Fruit fly (Drosophila melanogaster) whole organism: ENCODE measurements around the gene CG34015.

Source experiments
- CG8478 ChIP-seq: fragments of >200 bp; optimal IDR thresholded peaks from 2 replicates; lab custom pipeline; 2018; ENCODE audit warnings: inconsistent platforms
- Dll ChIP-seq: fragments of >200 bp; optimal IDR thresholded peaks from 2 replicates; lab custom pipeline; 2017
- EcR ChIP-seq, 2 experiments: fragments of >200 bp; optimal IDR thresholded peaks; 2 replicates each; lab custom pipeline; 2017; ENCODE audit warnings: missing biosample characterization in 2 of 2, missing genetic modification characterization in 2 of 2, missing genetic modification reagents in 2 of 2
- pan ChIP-seq: fragments of >200 bp; optimal IDR thresholded peaks from 2 replicates; lab custom pipeline; 2017
- psq ChIP-seq: fragments of >200 bp; optimal IDR thresholded peaks from 2 replicates; lab custom pipeline; 2017
- usp ChIP-seq: fragments of >200 bp; optimal IDR thresholded peaks from 2 replicates; lab custom pipeline; 2017; ENCODE audit warnings: missing biosample characterization, missing genetic modification characterization, mixed read lengths

Gene CG34015

DNA sequence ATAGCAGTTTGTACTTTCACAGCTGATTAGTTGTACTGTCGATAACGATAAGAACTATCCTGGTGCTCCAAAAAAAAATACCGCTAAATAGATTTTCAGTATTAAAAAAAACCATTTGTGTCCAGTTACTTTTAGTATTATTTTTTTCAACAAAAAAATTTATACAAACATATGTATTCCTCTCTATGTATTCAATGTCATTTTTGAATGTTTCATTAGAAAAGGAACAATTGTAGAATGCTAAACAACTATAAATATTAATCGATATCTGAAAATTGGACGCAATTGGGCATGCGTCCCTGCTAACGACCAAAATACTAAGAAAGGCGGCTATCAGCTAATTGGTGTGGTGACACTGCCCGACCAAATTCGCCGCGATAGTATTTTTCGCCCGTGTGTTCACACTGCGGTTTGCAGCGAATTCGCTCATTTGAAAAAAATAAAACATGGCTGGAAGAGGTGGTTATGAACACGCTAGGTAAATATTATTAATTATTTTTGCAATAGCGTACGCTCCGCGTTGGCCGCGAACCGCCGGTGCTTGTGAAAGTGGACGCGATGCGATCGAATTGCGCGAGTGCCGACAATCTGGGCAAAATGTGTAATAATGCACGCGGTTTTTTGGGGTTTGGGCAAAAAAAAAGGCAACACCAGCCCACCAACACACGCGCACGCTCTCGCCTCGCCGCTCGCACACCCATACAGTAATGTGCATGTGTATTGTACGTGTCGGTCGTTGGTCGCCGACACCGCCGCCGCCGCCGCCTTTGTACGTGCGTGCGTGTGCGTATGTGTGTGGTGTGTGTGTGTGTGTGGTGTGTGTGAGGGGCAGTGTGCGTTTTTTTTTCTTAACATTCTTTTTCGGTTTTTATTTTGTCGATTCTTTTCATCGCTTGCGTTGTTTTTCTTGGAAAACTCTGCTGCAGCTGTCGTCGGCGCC is at the start of gene CG34015, which contains the start of gene eIF4H1:
Gene CG34015 (minus strand): TSS at position 51 of the 940 bp plus-strand sequence.
Gene eIF4H1 (plus strand): TSS at position 414 of the 940 bp plus-strand sequence.
- TF ChIP-seq Dll (lab: Kevin White, UChicago), result no peak
- peak; percentile 40 for TF ChIP-seq CG8478 (lab: Kevin White, UChicago)

DNA sequence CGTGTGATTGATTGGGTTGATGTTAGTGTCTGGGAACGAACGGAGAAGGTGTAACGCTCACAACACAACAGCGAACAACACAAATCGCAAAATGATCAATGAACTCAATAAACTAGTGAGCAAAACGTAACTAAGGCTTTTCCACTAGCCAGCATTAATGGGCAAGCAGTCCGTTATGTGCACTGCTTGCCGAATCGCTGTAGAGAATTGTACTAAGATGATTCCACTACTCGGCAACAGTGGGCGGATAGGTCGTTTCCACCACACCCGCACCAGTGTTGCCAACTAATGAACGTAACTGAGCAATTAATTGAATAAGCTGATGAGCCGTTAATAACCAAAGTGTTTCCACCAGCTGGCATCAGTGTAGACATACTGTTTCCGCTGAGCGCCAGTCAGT is 36.4 kb upstream of the CG34015 start:
- TF ChIP-seq Dll (lab: Kevin White, UChicago), result no peak
- TF ChIP-seq usp (GFP tag; lab: Kevin White, UChicago), result no peak
- no peak for TF ChIP-seq EcR (GFP tag; optimal IDR thresholded peaks at IDR 0.05; lab: Kevin White, UChicago)
- TF ChIP-seq CG8478 (lab: Kevin White, UChicago), result no peak

DNA sequence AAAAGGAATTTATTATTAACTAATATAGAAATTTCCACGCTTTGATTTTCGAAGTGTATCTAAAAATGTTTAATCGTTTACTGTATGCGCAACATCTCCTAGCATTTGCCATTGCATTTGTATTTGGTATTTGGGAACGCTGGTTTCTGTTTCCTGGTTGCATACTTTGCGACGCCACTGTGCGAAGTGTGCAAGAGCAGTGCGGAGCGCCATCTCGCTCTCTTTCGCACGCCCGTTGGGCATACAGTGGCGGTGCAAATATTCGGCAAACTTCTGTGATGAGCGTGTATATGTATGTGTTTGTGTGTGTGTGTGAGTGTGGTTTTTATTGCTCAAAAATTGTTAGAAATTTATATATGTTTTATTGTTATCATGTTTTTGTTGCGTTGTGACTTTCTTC is 10.4 kb upstream of the CG34015 start:
- TF ChIP-seq psq (lab: Kevin White, UChicago), result no peak
- TF ChIP-seq usp (GFP tag; lab: Kevin White, UChicago), result no peak
- no peak for TF ChIP-seq EcR (GFP tag; optimal IDR thresholded peaks at IDR 0.05; lab: Kevin White, UChicago)
- no peak for TF ChIP-seq CG8478 (lab: Kevin White, UChicago)
- no peak for TF ChIP-seq Dll (lab: Kevin White, UChicago)
- TF ChIP-seq pan (lab: Kevin White, UChicago), result no peak

DNA sequence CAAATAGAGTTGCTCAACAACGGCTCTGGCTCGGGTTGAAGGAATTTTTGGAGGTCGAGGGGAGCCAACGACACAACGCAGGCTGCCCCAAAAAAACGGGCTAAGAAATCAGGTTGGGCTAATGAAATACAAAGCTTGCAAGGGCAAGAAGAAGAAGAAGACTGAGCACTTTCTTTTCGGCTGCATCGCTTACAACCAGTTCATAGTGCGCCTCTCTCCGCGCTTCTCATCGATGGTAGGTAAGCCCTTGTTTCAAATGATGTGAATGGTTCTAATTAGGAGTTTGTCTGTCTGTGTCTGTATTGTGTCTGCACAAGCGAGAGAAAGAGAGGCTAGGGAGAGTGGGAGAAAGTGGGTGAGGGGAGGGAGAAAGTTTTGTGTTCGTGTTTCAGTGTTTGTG is 8.5 kb upstream of the CG34015 start:
- TF ChIP-seq psq (lab: Kevin White, UChicago), result no peak
- TF ChIP-seq EcR (GFP tag; optimal IDR thresholded peaks at IDR 0.05; lab: Kevin White, UChicago), result no peak
- no peak for TF ChIP-seq Dll (lab: Kevin White, UChicago)
- no peak for TF ChIP-seq pan (lab: Kevin White, UChicago)
- TF ChIP-seq CG8478 (lab: Kevin White, UChicago), result no peak
- TF ChIP-seq usp (GFP tag; lab: Kevin White, UChicago), result no peak

DNA sequence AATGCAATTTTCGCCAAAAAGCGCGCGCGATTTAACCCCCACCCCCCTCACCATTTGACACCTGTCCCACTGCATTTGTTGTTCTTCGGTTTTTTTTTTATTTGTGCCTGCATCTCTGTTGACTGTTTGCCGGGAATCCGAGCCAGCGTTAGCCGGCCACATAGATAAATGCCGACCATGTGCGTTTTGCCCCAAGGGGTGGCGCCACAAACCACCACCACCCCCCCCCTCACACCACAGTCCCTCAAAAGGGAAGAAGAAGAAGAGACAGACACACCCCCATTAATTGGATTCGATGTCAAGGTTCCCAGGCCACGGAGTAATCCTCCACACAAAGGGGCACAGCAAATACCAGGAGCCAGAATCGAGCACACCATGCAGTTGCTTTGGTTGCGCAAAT is 1.2 kb upstream of the CG34015 start:
- no peak for TF ChIP-seq EcR (GFP tag; optimal IDR thresholded peaks at IDR 0.05; lab: Kevin White, UChicago)
- no peak for TF ChIP-seq pan (lab: Kevin White, UChicago)
- no peak for TF ChIP-seq Dll (lab: Kevin White, UChicago)
- TF ChIP-seq CG8478 (lab: Kevin White, UChicago), result no peak
- no peak for TF ChIP-seq psq (lab: Kevin White, UChicago)
- no peak for TF ChIP-seq usp (GFP tag; lab: Kevin White, UChicago)

DNA sequence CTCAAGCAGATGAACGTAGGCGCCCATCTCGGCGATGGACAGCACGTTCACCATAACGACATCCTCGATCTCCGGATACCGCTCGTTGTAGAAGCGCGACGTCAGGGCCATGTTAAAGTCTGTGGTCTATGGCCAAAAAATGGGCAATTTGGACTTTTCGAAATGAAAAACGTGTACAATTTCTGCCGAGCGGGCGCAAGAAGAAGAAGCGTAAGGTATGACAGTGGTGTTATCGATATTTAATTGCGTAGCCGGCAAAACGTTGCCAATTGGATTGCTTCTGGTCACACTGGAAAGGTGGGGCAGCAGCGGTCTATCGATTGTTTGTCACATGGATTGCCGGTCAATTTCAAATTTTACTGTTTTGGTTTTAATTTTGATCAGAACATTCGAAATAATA is 1.3 kb downstream of the CG34015 start, which contains the start of gene eIF2alpha:
Gene eIF2alpha (minus strand): TSS at position 225 of the 400 bp plus-strand sequence.
- TF ChIP-seq EcR (GFP tag; optimal IDR thresholded peaks at IDR 0.05; lab: Kevin White, UChicago) (no peak), pan (lab: Kevin White, UChicago) (no peak), CG8478 (lab: Kevin White, UChicago) (no peak), usp (GFP tag; lab: Kevin White, UChicago) (no peak)

DNA sequence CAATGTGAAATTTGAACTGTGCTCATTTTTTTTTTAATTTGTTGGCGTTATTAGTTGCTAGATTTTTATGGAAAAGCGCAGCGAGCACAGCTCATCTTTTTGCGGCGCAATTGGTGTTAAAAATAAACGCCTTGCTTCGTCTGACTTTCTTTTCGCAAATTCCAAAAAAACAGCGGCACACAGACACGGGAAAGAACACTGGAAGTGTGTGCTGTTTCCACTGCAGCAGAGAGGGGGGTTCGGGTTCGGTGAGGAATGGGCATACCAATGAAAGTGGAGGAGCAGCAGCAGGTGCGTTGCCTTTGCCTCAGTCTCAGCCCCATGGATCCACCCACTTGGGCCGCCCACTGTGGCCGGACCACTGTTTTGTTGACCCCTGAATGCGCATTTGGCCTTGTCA is 5.7 kb downstream of the CG34015 start:
- TF ChIP-seq CG8478 (lab: Kevin White, UChicago) (no peak), psq (lab: Kevin White, UChicago) (no peak), EcR (GFP tag; optimal IDR thresholded peaks at IDR 0.05; lab: Kevin White, UChicago) (no peak), usp (GFP tag; lab: Kevin White, UChicago) (no peak), pan (lab: Kevin White, UChicago) (no peak), Dll (lab: Kevin White, UChicago) (no peak)

DNA sequence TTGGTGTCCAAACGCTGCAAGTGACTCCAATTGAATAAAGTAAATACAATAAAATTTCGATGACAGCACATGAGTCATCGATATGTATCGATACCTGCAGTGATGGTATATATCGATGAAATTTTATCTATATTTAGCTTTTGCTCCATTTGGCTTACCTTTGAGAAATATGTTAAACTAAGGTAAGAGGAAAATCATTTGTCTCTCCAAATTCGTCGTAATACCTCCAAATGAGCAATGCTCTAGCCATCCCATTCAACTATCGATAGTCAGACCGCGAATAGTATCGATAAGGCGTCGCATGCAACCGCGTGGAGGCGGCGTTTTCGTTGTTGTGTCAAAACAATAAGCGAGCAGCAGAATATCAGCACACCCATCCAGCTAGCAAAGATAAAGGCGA is 6.9 kb downstream of the CG34015 start, which contains the start of the genes Cdc50 and rngo:
Gene Cdc50 (minus strand): TSS at position 52 of the 400 bp plus-strand sequence.
Gene rngo (plus strand): TSS at position 189 of the 400 bp plus-strand sequence.
- no peak for TF ChIP-seq pan (lab: Kevin White, UChicago)
- TF ChIP-seq EcR (GFP tag; optimal IDR thresholded peaks at IDR 0.05; lab: Kevin White, UChicago), result no peak
- TF ChIP-seq Dll (lab: Kevin White, UChicago), result no peak
- TF ChIP-seq psq (lab: Kevin White, UChicago), result no peak
- no peak for TF ChIP-seq CG8478 (lab: Kevin White, UChicago)
- no peak for TF ChIP-seq usp (GFP tag; lab: Kevin White, UChicago)

DNA sequence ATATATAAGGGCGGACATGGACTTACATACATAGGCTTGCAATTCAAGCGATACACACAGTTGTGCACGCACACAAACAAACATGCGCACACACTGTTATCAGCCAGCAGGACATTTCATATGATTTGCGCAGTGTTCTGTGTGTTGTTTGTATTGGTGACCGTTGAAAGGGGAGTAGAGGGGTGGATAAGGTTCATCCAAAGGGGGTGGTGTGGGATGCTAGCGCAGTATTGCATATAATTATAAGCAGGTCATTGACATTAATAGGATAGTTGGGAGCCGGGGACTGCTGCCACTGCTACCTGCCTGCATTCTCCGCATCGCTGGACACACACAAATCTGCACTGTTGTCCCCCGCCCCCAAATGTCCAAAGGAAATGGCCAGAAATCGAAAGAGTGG is 19.6 kb downstream of the CG34015 start:
- TF ChIP-seq pan (lab: Kevin White, UChicago), result no peak
- TF ChIP-seq EcR (GFP tag; optimal IDR thresholded peaks at IDR 0.05; lab: Kevin White, UChicago), result no peak
- no peak for TF ChIP-seq CG8478 (lab: Kevin White, UChicago)
- TF ChIP-seq psq (lab: Kevin White, UChicago), result no peak
- no peak for TF ChIP-seq usp (GFP tag; lab: Kevin White, UChicago)
- TF ChIP-seq Dll (lab: Kevin White, UChicago), result no peak

DNA sequence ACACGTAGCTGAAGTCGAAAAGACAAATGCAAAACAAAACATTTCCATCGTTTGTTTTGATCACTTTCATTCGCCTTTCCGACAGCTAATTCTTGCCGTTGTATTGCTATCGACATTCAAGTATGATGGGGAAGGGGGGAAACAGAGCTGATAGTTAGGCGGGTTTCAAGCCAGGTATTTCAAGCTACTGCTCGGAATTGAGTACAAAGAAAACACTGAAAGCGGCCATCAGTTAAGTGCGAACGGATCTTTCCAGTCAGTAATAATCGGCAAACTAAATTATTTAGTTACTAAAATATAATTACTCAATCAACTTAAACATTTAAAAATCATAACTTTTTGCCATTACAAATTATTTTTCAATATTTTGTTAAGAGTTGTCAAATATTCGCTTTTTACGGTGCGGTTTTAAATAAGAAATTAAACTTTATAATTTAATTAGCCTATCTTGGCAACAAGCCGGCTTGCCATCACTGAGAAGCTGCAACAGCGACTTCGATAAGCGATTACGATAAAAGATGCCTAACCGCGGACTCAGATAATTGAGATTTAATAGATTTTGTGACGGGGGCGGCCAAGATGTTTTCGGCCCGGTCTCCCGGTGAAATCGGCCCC is 20.2 kb downstream of the CG34015 start:
- no peak for TF ChIP-seq psq (lab: Kevin White, UChicago)
- no peak for TF ChIP-seq usp (GFP tag; lab: Kevin White, UChicago)
- TF ChIP-seq Dll (lab: Kevin White, UChicago), result no peak
- no peak for TF ChIP-seq EcR (GFP tag; optimal IDR thresholded peaks at IDR 0.05; lab: Kevin White, UChicago)
- TF ChIP-seq pan (lab: Kevin White, UChicago), result no peak
- TF ChIP-seq CG8478 (lab: Kevin White, UChicago), result no peak

DNA sequence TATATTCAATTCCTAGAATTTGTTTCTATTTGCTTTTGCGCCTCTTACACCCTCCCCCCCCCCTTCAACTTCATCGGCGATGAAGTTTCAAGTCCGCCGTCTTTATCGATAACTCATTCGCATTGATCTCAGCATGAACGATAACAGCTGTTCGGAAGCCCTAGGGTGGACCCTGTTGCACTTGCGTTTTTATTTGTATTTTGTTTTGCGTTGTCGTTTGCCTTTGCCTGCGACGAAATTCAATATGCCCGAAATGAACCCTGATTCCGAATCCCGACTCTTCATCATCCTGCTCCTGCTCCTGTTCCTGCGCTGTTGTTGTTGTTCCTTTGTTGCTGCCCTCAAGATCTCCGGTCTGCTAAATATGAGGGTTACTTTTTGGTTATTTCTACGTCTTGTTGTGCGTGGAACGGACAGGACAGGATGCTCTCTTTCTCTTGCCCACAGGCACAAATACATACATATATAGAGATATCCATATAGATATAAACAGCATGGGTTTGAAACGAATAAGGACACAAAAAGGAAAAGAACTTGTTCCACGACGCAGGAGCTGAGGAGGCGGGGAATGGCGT is 21.5 kb downstream of the CG34015 start:
- TF ChIP-seq EcR (GFP tag; optimal IDR thresholded peaks at IDR 0.05; lab: Kevin White, UChicago) (no peak), psq (lab: Kevin White, UChicago) (no peak)
